Worm (Caenorhabditis elegans): ENCODE results near the gene unc-4.
A peak's percentile ranks its signal among the peaks of the same experiment; 100 is the strongest.

unc-4 gene

ce11 chrII:9937611-9938010, 37.4 kb upstream of the unc-4 start (continued):
- TF ChIP-seq cey-2 (tag; optimal IDR thresholded peaks at IDR 0.05; ENCODE audit: borderline replicate concordance, insufficient read depth), result peak; percentile 91
- TF ChIP-seq fos-1 (tag; optimal IDR thresholded peaks at IDR 0.05), result no peak
- peak; percentile 93 for TF ChIP-seq dmd-6 (GFP tag; IDR thresholded peaks at IDR 0.05)
- peak; percentile 76 for TF ChIP-seq T20F7.1 (GFP tag; optimal IDR thresholded peaks at IDR 0.05)
- TF ChIP-seq ZK546.5 (tag; optimal IDR thresholded peaks at IDR 0.05), result no peak
- no peak for TF ChIP-seq ceh-32 (tag; optimal IDR thresholded peaks at IDR 0.05; ENCODE audit: poor library complexity)
- TF ChIP-seq hlh-11 (tag; optimal IDR thresholded peaks at IDR 0.05), result peak; percentile 94
- TF ChIP-seq egl-43 (GFP tag; IDR thresholded peaks at IDR 0.05), result no peak
- no peak for TF ChIP-seq F37D6.2 (tag; optimal IDR thresholded peaks at IDR 0.05)
- peak; percentile 75 for TF ChIP-seq lin-13 (GFP tag; optimal IDR thresholded peaks at IDR 0.05)
- TF ChIP-seq T26A8.4 (GFP tag; IDR thresholded peaks at IDR 0.05), result peak; percentile 30; the same call in 1 of the 2 replicates
- TF ChIP-seq tra-1 (GFP tag; IDR thresholded peaks at IDR 0.05), result peak; percentile 84
- TF ChIP-seq nhr-28 (tag; optimal IDR thresholded peaks at IDR 0.05), result peak; percentile 90
- TF ChIP-seq mxl-3 (GFP tag; optimal IDR thresholded peaks at IDR 0.05), result peak; percentile 100
- TF ChIP-seq zfp-2 (tag; optimal IDR thresholded peaks at IDR 0.05), result no peak
- TF ChIP-seq ceh-20 (GFP tag; IDR thresholded peaks at IDR 0.05), result peak; percentile 21; the same call in 1 of the 2 replicates
- TF ChIP-seq dpl-1 (GFP tag; optimal IDR thresholded peaks at IDR 0.05), result peak; percentile 64
- no peak for TF ChIP-seq tag-97 (GFP tag; IDR thresholded peaks at IDR 0.05)
- TF ChIP-seq lim-7 (GFP tag; IDR thresholded peaks at IDR 0.05), result no peak
- TF ChIP-seq Y5F2A.4 (GFP tag; optimal IDR thresholded peaks at IDR 0.05), result no peak
- no peak for TF ChIP-seq snpc-4 (tag; optimal IDR thresholded peaks at IDR 0.05)
- TF ChIP-seq dmd-9 (GFP tag; IDR thresholded peaks at IDR 0.05), result no peak
- TF ChIP-seq lin-29 (GFP tag; IDR thresholded peaks at IDR 0.05), result 0 out of 2 replicates have a peak, but pooled peaks have one; percentile 14
- no peak for TF ChIP-seq Y105C5A.15 (GFP tag; IDR thresholded peaks at IDR 0.05)
- peak in 1 of 2 experiments; percentile 64 for TF ChIP-seq unc-62 (GFP tag; optimal IDR thresholded peaks at IDR 0.05 in 1 of 2)
- no peak for TF ChIP-seq unc-62 (tag; optimal IDR thresholded peaks at IDR 0.05)
- TF ChIP-seq mep-1 (tag; optimal IDR thresholded peaks at IDR 0.05), result peak; percentile 90
- TF ChIP-seq lin-1 (GFP tag; IDR thresholded peaks at IDR 0.05), result no peak
- no peak for TF ChIP-seq F44E2.7 (GFP tag; IDR thresholded peaks at IDR 0.05)
- no peak for TF ChIP-seq fkh-10 (GFP tag; optimal IDR thresholded peaks at IDR 0.05)
- TF ChIP-seq ceh-82 (tag; optimal IDR thresholded peaks at IDR 0.05), result no peak
- peak; percentile 99 for TF ChIP-seq nhr-11 (tag; optimal IDR thresholded peaks at IDR 0.05)
- TF ChIP-seq nhr-42 (GFP tag; IDR thresholded peaks at IDR 0.05), result no peak
- TF ChIP-seq gei-8 (GFP tag; optimal IDR thresholded peaks at IDR 0.05), result no peak
- TF ChIP-seq aly-2 (tag; optimal IDR thresholded peaks at IDR 0.05), result no peak
- TF ChIP-seq nhr-77 (tag; optimal IDR thresholded peaks at IDR 0.05), result peak; percentile 65
- TF ChIP-seq spr-3 (GFP tag; optimal IDR thresholded peaks at IDR 0.05), result no peak
- TF ChIP-seq skn-1 (tag; optimal IDR thresholded peaks at IDR 0.05), result no peak
- TF ChIP-seq madf-5 (GFP tag; IDR thresholded peaks at IDR 0.05), result no peak
- no peak for TF ChIP-seq saeg-2 (GFP tag; IDR thresholded peaks at IDR 0.05)
- peak; percentile 53; the same call in 1 of the 2 replicates for TF ChIP-seq hmg-1.1 (GFP tag; IDR thresholded peaks at IDR 0.05)
- TF ChIP-seq ces-1 (GFP tag; optimal IDR thresholded peaks at IDR 0.05), result no peak
- TF ChIP-seq nhr-41 (GFP tag; IDR thresholded peaks at IDR 0.05), result no peak
- no peak for TF ChIP-seq egl-27 (tag; optimal IDR thresholded peaks at IDR 0.05)
- 0 out of 2 replicates have a peak, but pooled peaks have one; percentile 24 for TF ChIP-seq arid-1 (GFP tag; conservative IDR thresholded peaks at IDR 0.05)
- TF ChIP-seq ZK337.2 (GFP tag; IDR thresholded peaks at IDR 0.05), result no peak
- peak; percentile 48 for TF ChIP-seq mes-2 (tag; optimal IDR thresholded peaks at IDR 0.05; ENCODE audit: poor library complexity, severe bottlenecking)
- TF ChIP-seq ztf-11 (tag; optimal IDR thresholded peaks at IDR 0.05), result no peak
- peak; percentile 46; the same call in 1 of the 2 replicates for TF ChIP-seq php-3 (GFP tag; IDR thresholded peaks at IDR 0.05)
- TF ChIP-seq pqm-1 (tag; optimal IDR thresholded peaks at IDR 0.05), result peak; percentile 26
- TF ChIP-seq rbr-2 (tag; optimal IDR thresholded peaks at IDR 0.05), result no peak
- no peak for TF ChIP-seq daf-8 (GFP tag; IDR thresholded peaks at IDR 0.05)

Data from whole organism, L4 larva.